Worm (Caenorhabditis elegans) whole organism, L2 larva: ENCODE results near the gene gst-9.
"Not testable (repeated sequence)": the region's sequence is repeated elsewhere in the genome, so short reads cannot be mapped to it uniquely, and the experiment has no call there.

Experiments used
- C34F6.9 ChIP-seq: fragments of 150-350 bp; optimal IDR thresholded peaks from 2 replicates; lab custom pipeline; 2014; ENCODE audit warnings: missing biosample characterization, missing genetic modification characterization
- F13H6.1 ChIP-seq: sonication (generic microtip); optimal IDR thresholded peaks from 2 replicates; lab custom pipeline; 2016; ENCODE audit warnings: missing genetic modification characterization, missing compliant biosample characterization
- Y55F3AM.14 ChIP-seq: fragments of 200-800 bp; sonication (Bioruptor generic); optimal IDR thresholded peaks from 2 replicates; lab custom pipeline; 2018; ENCODE audit warnings: mild to moderate bottlenecking, missing genetic modification characterization, missing compliant biosample characterization
- alr-1 ChIP-seq: fragments of 150-350 bp; optimal IDR thresholded peaks from 2 replicates; lab custom pipeline; 2014; ENCODE audit warnings: missing biosample characterization, missing genetic modification characterization
- aly-2 ChIP-seq: fragments of 150-350 bp; optimal IDR thresholded peaks from 2 replicates; lab custom pipeline; 2014; ENCODE audit warnings: missing biosample characterization, missing genetic modification characterization
- ama-1 ChIP-seq: fragments of 150-350 bp; optimal IDR thresholded peaks from 2 replicates; lab custom pipeline; 2018; ENCODE audit warnings: inconsistent platforms
- blmp-1 ChIP-seq: sonication (generic microtip); optimal IDR thresholded peaks from 2 replicates; lab custom pipeline; 2017; ENCODE audit warnings: missing genetic modification characterization, mild to moderate bottlenecking, missing compliant biosample characterization, antibody characterized with exemption, moderate library complexity; ENCODE audit not compliant: insufficient read depth
- ceh-16 ChIP-seq: fragments of 150-350 bp; optimal IDR thresholded peaks from 2 replicates; lab custom pipeline; 2014; ENCODE audit warnings: missing biosample characterization, missing genetic modification characterization
- ceh-82 ChIP-seq: fragments of 150-350 bp; optimal IDR thresholded peaks from 2 replicates; lab custom pipeline; 2014; ENCODE audit warnings: missing biosample characterization, missing genetic modification characterization
- dmd-4 ChIP-seq: sonication (generic microtip); optimal IDR thresholded peaks from 2 replicates; lab custom pipeline; 2017; ENCODE audit warnings: missing biosample characterization, missing genetic modification characterization
- egl-27 ChIP-seq: sonication (generic microtip); optimal IDR thresholded peaks from 3 replicates; lab custom pipeline; 2017; ENCODE audit warnings: missing biosample characterization, missing genetic modification reagents, missing genetic modification characterization
- elt-3 ChIP-seq: sonication (generic microtip); optimal IDR thresholded peaks from 2 replicates; lab custom pipeline; 2017; ENCODE audit warnings: missing biosample characterization, missing genetic modification characterization
- fos-1 ChIP-seq: fragments of 150-350 bp; optimal IDR thresholded peaks from 2 replicates; lab custom pipeline; 2014; ENCODE audit warnings: missing biosample characterization, missing genetic modification characterization
- gmeb-1 ChIP-seq: fragments of 150-350 bp; optimal IDR thresholded peaks from 2 replicates; lab custom pipeline; 2014; ENCODE audit warnings: missing biosample characterization, missing genetic modification characterization
- lin-11 ChIP-seq: fragments of 150-350 bp; sonication (generic microtip); optimal IDR thresholded peaks from 2 replicates; lab custom pipeline; 2014; ENCODE audit warnings: missing biosample characterization, missing genetic modification characterization, inconsistent platforms, mixed read lengths
- lin-39 ChIP-seq: fragments of 150-350 bp; optimal IDR thresholded peaks from 2 replicates; lab custom pipeline; 2014; ENCODE audit warnings: missing biosample characterization, missing genetic modification reagents, missing genetic modification characterization
- lsy-2 ChIP-seq, 2 experiments: fragments of 150-350 bp in 1 of 2; sonication (generic microtip) in 1 of 2; optimal IDR thresholded peaks; 2 replicates each; lab custom pipeline; 2014 to 2017; ENCODE audit warnings: missing biosample characterization in 2 of 2, missing genetic modification characterization in 2 of 2
- mab-5 ChIP-seq: fragments of 150-350 bp; optimal IDR thresholded peaks from 2 replicates; lab custom pipeline; 2014; ENCODE audit warnings: missing biosample characterization, missing genetic modification characterization
- mbf-1 ChIP-seq: sonication (generic microtip); optimal IDR thresholded peaks from 2 replicates; lab custom pipeline; 2017; ENCODE audit warnings: missing biosample characterization, missing genetic modification characterization
- mdl-1 ChIP-seq, 2 experiments: fragments of 150-350 bp in 1 of 2; sonication (generic microtip) in 1 of 2; optimal IDR thresholded peaks; 2 replicates each; lab custom pipeline; 2017; ENCODE audit warnings: missing biosample characterization in 2 of 2, missing genetic modification characterization in 2 of 2
- nhr-10 ChIP-seq: sonication (generic microtip); optimal IDR thresholded peaks from 2 replicates; lab custom pipeline; 2017; ENCODE audit warnings: missing biosample characterization, missing genetic modification characterization
- nhr-11 ChIP-seq: fragments of 150-350 bp; optimal IDR thresholded peaks from 2 replicates; lab custom pipeline; 2014; ENCODE audit warnings: missing biosample characterization, missing genetic modification characterization
- nhr-12 ChIP-seq: fragments of 150-350 bp; optimal IDR thresholded peaks from 2 replicates; lab custom pipeline; 2014; ENCODE audit warnings: missing biosample characterization, missing genetic modification characterization
- nhr-129 ChIP-seq: fragments of 150-350 bp; optimal IDR thresholded peaks from 2 replicates; lab custom pipeline; 2014; ENCODE audit warnings: missing biosample characterization, missing genetic modification characterization
- nhr-21 ChIP-seq: fragments of 150-350 bp; optimal IDR thresholded peaks from 2 replicates; lab custom pipeline; 2014; ENCODE audit warnings: missing biosample characterization, missing genetic modification characterization
- nhr-23 ChIP-seq: fragments of 150-350 bp; optimal IDR thresholded peaks from 2 replicates; lab custom pipeline; 2014; ENCODE audit warnings: missing biosample characterization, missing genetic modification reagents, missing genetic modification characterization
- nhr-25 ChIP-seq: fragments of 150-350 bp; sonication (generic microtip); optimal IDR thresholded peaks from 3 replicates; lab custom pipeline; 2014; ENCODE audit warnings: missing biosample characterization, missing genetic modification characterization
- nhr-6 ChIP-seq: fragments of 150-350 bp; optimal IDR thresholded peaks from 2 replicates; lab custom pipeline; 2014; ENCODE audit warnings: missing biosample characterization, missing genetic modification characterization
- nhr-77 ChIP-seq: fragments of 150-350 bp; optimal IDR thresholded peaks from 2 replicates; lab custom pipeline; 2014; ENCODE audit warnings: missing biosample characterization, missing genetic modification characterization
- sem-4 ChIP-seq: fragments of 150-350 bp; optimal IDR thresholded peaks from 2 replicates; lab custom pipeline; 2014; ENCODE audit warnings: missing biosample characterization, missing genetic modification reagents, missing genetic modification characterization
- sma-3 ChIP-seq: sonication (generic microtip); optimal IDR thresholded peaks from 2 replicates; lab custom pipeline; 2016; ENCODE audit warnings: missing genetic modification reagents, missing genetic modification characterization, missing compliant biosample characterization
- sma-9 ChIP-seq, 2 experiments: fragments of 150-350 bp in 1 of 2; sonication (generic microtip) in 1 of 2; optimal IDR thresholded peaks; 2 replicates each; lab custom pipeline; 2014 to 2016; ENCODE audit warnings: missing genetic modification characterization in 2 of 2, mild to moderate bottlenecking in 1 of 2, missing biosample characterization in 1 of 2, missing compliant biosample characterization in 1 of 2, missing genetic modification reagents in 1 of 2, moderate library complexity in 1 of 2
- unc-39 ChIP-seq: fragments of 150-350 bp; optimal IDR thresholded peaks from 2 replicates; lab custom pipeline; 2014; ENCODE audit warnings: missing biosample characterization, missing genetic modification characterization
- unc-55 ChIP-seq: fragments of 150-350 bp; sonication (generic microtip); optimal IDR thresholded peaks from 3 replicates; lab custom pipeline; 2014; ENCODE audit warnings: missing biosample characterization, missing genetic modification reagents, missing genetic modification characterization
- unc-62 ChIP-seq: fragments of 150-350 bp; optimal IDR thresholded peaks from 2 replicates; lab custom pipeline; 2014; ENCODE audit warnings: missing biosample characterization, missing genetic modification reagents, missing genetic modification characterization
- zag-1 ChIP-seq: fragments of 150-350 bp; optimal IDR thresholded peaks from 2 replicates; lab custom pipeline; 2014; ENCODE audit warnings: missing biosample characterization, missing genetic modification characterization
- ztf-1 ChIP-seq: fragments of 200-800 bp; sonication (Bioruptor generic); conservative IDR thresholded peaks from 2 replicates; pipeline ENCODE4 v1.3.6; 2022; ENCODE audit warnings: missing genetic modification characterization, missing compliant biosample characterization
- ztf-4 ChIP-seq: fragments of 150-350 bp; optimal IDR thresholded peaks from 2 replicates; lab custom pipeline; 2014; ENCODE audit warnings: missing biosample characterization, missing genetic modification characterization

The gst-9 gene

DNA sequence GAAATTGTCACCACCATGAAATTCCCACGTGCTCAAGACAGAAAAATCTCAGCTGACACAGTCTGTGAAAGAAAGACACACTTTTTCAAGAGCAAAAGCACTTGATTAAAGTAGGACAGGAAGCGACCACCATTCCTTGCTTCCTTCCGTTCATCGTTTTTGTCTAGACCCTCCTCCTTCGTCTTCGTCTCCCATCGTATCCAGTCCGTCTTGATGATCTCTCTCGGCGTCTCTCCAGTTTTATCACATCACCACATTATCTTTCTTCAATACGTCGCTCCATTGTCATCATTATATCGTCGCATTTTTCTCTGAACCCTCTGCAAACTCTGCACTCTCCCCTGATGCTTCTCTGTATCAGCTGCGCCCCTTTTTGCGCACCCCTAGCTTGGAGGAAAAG lies 16.8 kb downstream of the gst-9 start:
- TF ChIP-seq Y55F3AM.14 (GFP tag; lab: Kevin White, UChicago) (peak; percentile 18), nhr-77 (no peak), ama-1 (no peak), sma-9 (GFP tag; optimal IDR thresholded peaks at IDR 0.05; lab: Kevin White, UChicago) (peak; percentile 25), sma-9 (tag; optimal IDR thresholded peaks at IDR 0.05; lab: Kevin White, UChicago) (no peak), sem-4 (no peak), unc-55 (GFP tag; lab: Kevin White, UChicago) (peak; percentile 62), sma-3 (GFP tag; lab: Kevin White, UChicago) (peak; percentile 7), nhr-129 (tag; lab: Kevin White, UChicago) (peak; percentile 43), F13H6.1 (tag; lab: Kevin White, UChicago) (peak; percentile 28), fos-1 (tag; lab: Kevin White, UChicago) (peak; percentile 10), C34F6.9 (tag; lab: Kevin White, UChicago) (peak; percentile 40), ztf-4 (peak; percentile 25), lsy-2 (tag; optimal IDR thresholded peaks at IDR 0.05; lab: Kevin White, UChicago) (peak in 1 of 2 experiments; percentile 25), zag-1 (tag; lab: Kevin White, UChicago) (peak; percentile 22)

DNA sequence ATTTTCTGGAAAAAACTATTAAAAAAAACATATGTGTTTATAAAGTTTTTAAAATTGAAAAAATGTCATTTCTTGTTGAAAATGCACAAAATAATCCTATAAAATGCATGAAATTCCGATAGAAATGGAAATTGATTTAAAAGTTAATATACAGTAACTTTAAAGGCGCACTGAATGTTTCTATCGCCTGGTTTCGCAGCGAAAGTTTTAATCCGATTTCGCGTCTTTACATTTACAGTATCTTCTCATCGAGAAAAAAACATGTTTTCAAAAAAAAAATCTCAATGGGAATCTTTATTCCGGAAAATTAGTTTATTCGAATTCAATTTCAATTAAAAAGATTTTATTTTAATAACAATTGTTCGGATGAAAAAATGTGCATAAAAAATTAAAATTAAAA lies 22.8 kb downstream of the gst-9 start, which contains the start of gene R05F9.11:
Gene R05F9.11 (minus strand): TSS at position 5 of the 400 bp plus-strand sequence.
- TF ChIP-seq mdl-1 (tag; optimal IDR thresholded peaks at IDR 0.05; lab: Kevin White, UChicago): no peak
- no peak for TF ChIP-seq nhr-11 (tag; lab: Kevin White, UChicago)
- no peak for TF ChIP-seq zag-1 (tag; lab: Kevin White, UChicago)
- TF ChIP-seq lin-11: no peak
- no peak for TF ChIP-seq Y55F3AM.14 (GFP tag; lab: Kevin White, UChicago)
- no peak for TF ChIP-seq nhr-12 (tag; lab: Kevin White, UChicago)
- TF ChIP-seq ama-1: no peak
- no peak for TF ChIP-seq lin-39 (tag; lab: Kevin White, UChicago)
- TF ChIP-seq lsy-2 (tag; optimal IDR thresholded peaks at IDR 0.05; lab: Kevin White, UChicago): no peak

DNA sequence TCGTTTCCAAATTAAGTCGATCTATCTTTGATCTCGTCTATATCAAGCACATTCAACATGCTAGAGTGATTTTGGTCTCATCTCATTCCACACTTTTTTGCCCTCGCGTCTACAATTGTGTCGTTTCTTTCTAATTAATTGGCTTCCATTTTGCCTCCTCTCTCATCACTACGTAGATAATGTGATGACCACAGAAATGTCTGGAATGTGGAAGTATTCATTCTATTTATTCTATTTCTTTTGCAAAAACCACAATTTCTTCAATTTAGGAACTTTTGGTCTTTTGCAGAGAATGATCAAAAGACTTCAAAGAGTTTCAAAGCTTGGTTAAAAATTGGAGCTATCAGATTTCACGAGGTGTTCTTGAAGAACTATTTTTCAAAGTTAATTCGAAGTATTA lies 24.2 kb downstream of the gst-9 start:
- TF ChIP-seq nhr-77 (no peak), ztf-1 (GFP tag; lab: Robert Waterston, UW) (no peak), unc-39 (tag; lab: Kevin White, UChicago) (no peak), egl-27 (tag; lab: Kevin White, UChicago) (no peak), ama-1 (no peak), nhr-129 (tag; lab: Kevin White, UChicago) (no peak), sma-9 (GFP tag; optimal IDR thresholded peaks at IDR 0.05; lab: Kevin White, UChicago) (no peak), sma-9 (tag; optimal IDR thresholded peaks at IDR 0.05; lab: Kevin White, UChicago) (no peak), ceh-16 (tag; lab: Kevin White, UChicago) (no peak), elt-3 (no peak), aly-2 (tag; lab: Kevin White, UChicago) (no peak), lin-11 (no peak), blmp-1 (tag; lab: Kevin White, UChicago) (no peak), nhr-11 (tag; lab: Kevin White, UChicago) (no peak), mdl-1 (tag; optimal IDR thresholded peaks at IDR 0.05; lab: Kevin White, UChicago) (no peak)

ce11 chrII:4916462-4916861 lies 25.1 kb downstream of the gst-9 start, which contains the start of gene msp-31:
Gene msp-31, minus strand, starts transcription at chrII:4916562.
- TF ChIP-seq ama-1; nhr-10 (tag; lab: Kevin White, UChicago); gmeb-1 (tag; lab: Kevin White, UChicago): not testable (repeated sequence)

DNA sequence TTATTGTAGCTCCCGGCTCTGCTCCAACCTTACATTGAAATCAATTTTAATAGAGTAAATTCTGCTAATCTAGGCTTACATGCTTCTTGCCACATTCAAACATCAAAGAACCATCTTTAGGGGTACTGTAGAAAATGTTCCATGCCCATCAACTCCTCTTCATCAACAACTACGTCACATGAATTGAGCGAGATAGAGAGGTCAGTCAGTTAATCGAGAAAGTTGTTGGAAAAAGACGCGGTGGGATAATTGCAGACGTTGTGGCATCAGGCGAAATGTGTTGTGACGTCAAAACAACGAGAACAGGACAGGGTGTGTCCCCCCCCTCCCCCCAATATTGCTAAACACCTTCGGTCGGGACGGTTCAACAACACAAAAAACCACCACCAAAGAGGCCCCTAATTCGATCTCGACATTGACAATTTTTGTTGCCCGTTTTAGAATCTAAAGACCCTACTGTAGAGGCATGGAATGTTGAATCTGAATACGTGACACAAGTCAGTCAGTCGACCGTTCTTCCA lies 27.2 kb downstream of the gst-9 start:
- TF ChIP-seq ztf-1 (GFP tag; lab: Robert Waterston, UW): no peak
- peak; percentile 65 for TF ChIP-seq sma-3 (GFP tag; lab: Kevin White, UChicago)
- TF ChIP-seq ztf-4: no peak
- TF ChIP-seq alr-1 (tag; lab: Kevin White, UChicago): no peak
- TF ChIP-seq mab-5: no peak
- no peak for TF ChIP-seq mdl-1 (tag; optimal IDR thresholded peaks at IDR 0.05; lab: Kevin White, UChicago)
- TF ChIP-seq nhr-11 (tag; lab: Kevin White, UChicago): no peak
- TF ChIP-seq sem-4: no peak
- TF ChIP-seq sma-9 (GFP tag; optimal IDR thresholded peaks at IDR 0.05; lab: Kevin White, UChicago): peak; percentile 3
- TF ChIP-seq sma-9 (tag; optimal IDR thresholded peaks at IDR 0.05; lab: Kevin White, UChicago): no peak
- TF ChIP-seq F13H6.1 (tag; lab: Kevin White, UChicago): no peak
- no peak for TF ChIP-seq C34F6.9 (tag; lab: Kevin White, UChicago)
- TF ChIP-seq mbf-1 (tag; lab: Kevin White, UChicago): no peak
- TF ChIP-seq nhr-12 (tag; lab: Kevin White, UChicago): no peak
- no peak for TF ChIP-seq nhr-129 (tag; lab: Kevin White, UChicago)
- no peak for TF ChIP-seq nhr-23 (tag; lab: Kevin White, UChicago)
- TF ChIP-seq nhr-6: no peak
- TF ChIP-seq nhr-10 (tag; lab: Kevin White, UChicago): no peak
- no peak for TF ChIP-seq ceh-82 (tag; lab: Kevin White, UChicago)
- TF ChIP-seq nhr-25: peak; percentile 43
- TF ChIP-seq lin-11: no peak
- no peak for TF ChIP-seq nhr-21 (tag; lab: Kevin White, UChicago)
- TF ChIP-seq unc-62: no peak
- no peak for TF ChIP-seq elt-3
- no peak for TF ChIP-seq dmd-4 (tag; lab: Kevin White, UChicago)
